Worm (Caenorhabditis elegans) whole organism, young adult: Measurements from ENCODE around the gene pqn-53.

Experiments used
- B0336.3 ChIP-seq: fragments of 200-800 bp; sonication (Bioruptor generic); IDR thresholded peaks from 2 replicates; pipeline ENCODE4 v1.3.6; 2022; ENCODE audit warnings: missing genetic modification characterization, missing compliant biosample characterization
- ama-1 ChIP-seq, 3 experiments: fragments of 150-350 bp in 1 of 3; sonication (generic microtip) in 2 of 3; optimal IDR thresholded peaks; 2 replicates each; lab custom pipeline; 2014 to 2018; ENCODE audit warnings: missing biosample characterization in 2 of 3, missing genetic modification characterization in 2 of 3, missing genetic modification reagents in 2 of 3
- cebp-1 ChIP-seq, 2 experiments: fragments of 200-800 bp in 1 of 2; sonication (Bioruptor generic) in 1 of 2; sonication (generic microtip) in 1 of 2; IDR thresholded peaks in 1 of 2; optimal IDR thresholded peaks in 1 of 2; 2 replicates each; pipeline versions ENCODE4 v1.3.6 to Lab custom; 2017 to 2022; ENCODE audit warnings: missing compliant biosample characterization in 2 of 2, missing genetic modification characterization in 2 of 2, mild to moderate bottlenecking in 1 of 2, missing genetic modification reagents in 1 of 2, moderate library complexity in 1 of 2
- ceh-100 ChIP-seq: fragments of 200-800 bp; sonication (Bioruptor generic); IDR thresholded peaks from 2 replicates; pipeline ENCODE4 v1.3.6; 2022; ENCODE audit warnings: missing genetic modification reagents, missing genetic modification characterization, missing compliant biosample characterization
- hrde-1 ChIP-seq: sonication (generic microtip); optimal IDR thresholded peaks from 2 replicates; lab custom pipeline; 2016; ENCODE audit warnings: missing genetic modification characterization, mild to moderate bottlenecking, missing compliant biosample characterization, moderate library complexity, missing genotype, missing genetic modification reagents, borderline replicate concordance
- nhr-179 ChIP-seq: sonication (generic microtip); optimal IDR thresholded peaks from 2 replicates; lab custom pipeline; 2016; ENCODE audit warnings: mild to moderate bottlenecking, missing genetic modification characterization, missing compliant biosample characterization
- snpc-4 ChIP-seq, 5 experiments: fragments of 150-350 bp in 1 of 5; sonication (generic microtip) in 4 of 5; optimal IDR thresholded peaks; 2 replicates each; lab custom pipeline; 2014 to 2018; ENCODE audit warnings: missing genetic modification characterization in 5 of 5, missing biosample characterization in 3 of 5, antibody characterized with exemption in 2 of 5, mild to moderate bottlenecking in 2 of 5, missing compliant biosample characterization in 2 of 5, missing genotype in 2 of 5, moderate library complexity in 2 of 5, missing genetic modification reagents in 1 of 5
- somi-1 ChIP-seq: fragments of 200-800 bp; sonication (Bioruptor generic); optimal IDR thresholded peaks from 2 replicates; lab custom pipeline; 2018; ENCODE audit warnings: mild to moderate bottlenecking, missing genetic modification characterization, missing compliant biosample characterization
- tbx-9 ChIP-seq: sonication (generic microtip); optimal IDR thresholded peaks from 2 replicates; lab custom pipeline; 2016; ENCODE audit warnings: borderline replicate concordance, missing genetic modification characterization, inconsistent platforms, missing compliant biosample characterization
- zfh-2 ChIP-seq: fragments of 200-800 bp; sonication (Bioruptor generic); conservative IDR thresholded peaks from 2 replicates; pipeline ENCODE4 v1.3.6; 2022; ENCODE audit warnings: missing genetic modification reagents, missing genetic modification characterization, missing compliant biosample characterization
- ztf-22 ChIP-seq: fragments of 200-800 bp; sonication (Bioruptor generic); optimal IDR thresholded peaks from 2 replicates; lab custom pipeline; 2018; ENCODE audit warnings: mild to moderate bottlenecking, missing genetic modification characterization, moderate library complexity, missing compliant biosample characterization

DNA sequence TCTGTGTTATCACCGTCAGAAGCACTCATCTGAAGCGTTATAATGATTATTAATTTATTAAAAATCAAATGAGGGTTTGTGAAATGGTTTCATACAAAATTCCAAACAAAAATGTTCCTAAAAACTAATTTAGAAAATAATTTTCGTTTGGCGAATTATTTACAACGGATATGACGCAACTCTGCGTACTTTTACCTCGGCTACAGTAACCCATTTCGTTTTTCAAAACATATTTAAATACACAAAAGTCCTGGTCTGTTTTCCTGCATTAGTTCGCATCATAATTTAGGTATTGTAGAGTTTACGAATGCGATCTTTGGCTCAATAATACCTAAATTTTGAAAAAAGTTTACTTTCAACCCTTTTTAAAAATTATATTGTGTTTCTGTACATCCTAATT is 5.5 kb downstream of the pqn-53 start, which contains the start of gene R07B7.2:
- no peak for TF ChIP-seq somi-1
- no peak for TF ChIP-seq ceh-100 (GFP tag; lab: Robert Waterston, UW)
- TF ChIP-seq cebp-1 (GFP tag; IDR thresholded peaks at IDR 0.05; lab: Robert Waterston, UW), result no peak
- TF ChIP-seq cebp-1 (tag; optimal IDR thresholded peaks at IDR 0.05; lab: Kevin White, UChicago), result no peak
- TF ChIP-seq ama-1 (optimal IDR thresholded peaks at IDR 0.05; lab: Kevin White, UChicago), result no peak
- TF ChIP-seq ama-1 (GFP tag; optimal IDR thresholded peaks at IDR 0.05; lab: Kevin White, UChicago), result no peak
- TF ChIP-seq nhr-179, result no peak
- TF ChIP-seq snpc-4 (GFP tag; optimal IDR thresholded peaks at IDR 0.05; lab: Kevin White, UChicago), result no peak
- TF ChIP-seq snpc-4 (tag; optimal IDR thresholded peaks at IDR 0.05; lab: Kevin White, UChicago), result no peak
- no peak for TF ChIP-seq zfh-2 (GFP tag; lab: Robert Waterston, UW)
- TF ChIP-seq B0336.3 (GFP tag; lab: Robert Waterston, UW), result no peak
- peak; percentile 4 for TF ChIP-seq hrde-1 (tag; lab: Kevin White, UChicago)
- TF ChIP-seq tbx-9 (tag; lab: Kevin White, UChicago), result no peak
- no peak for TF ChIP-seq ztf-22 (GFP tag; lab: Kevin White, UChicago)
